Fruit fly (Drosophila melanogaster): ENCODE results near the gene ocn.
A peak's percentile ranks its signal among the peaks of the same experiment; 100 is the strongest.

Gene ocn

DNA sequence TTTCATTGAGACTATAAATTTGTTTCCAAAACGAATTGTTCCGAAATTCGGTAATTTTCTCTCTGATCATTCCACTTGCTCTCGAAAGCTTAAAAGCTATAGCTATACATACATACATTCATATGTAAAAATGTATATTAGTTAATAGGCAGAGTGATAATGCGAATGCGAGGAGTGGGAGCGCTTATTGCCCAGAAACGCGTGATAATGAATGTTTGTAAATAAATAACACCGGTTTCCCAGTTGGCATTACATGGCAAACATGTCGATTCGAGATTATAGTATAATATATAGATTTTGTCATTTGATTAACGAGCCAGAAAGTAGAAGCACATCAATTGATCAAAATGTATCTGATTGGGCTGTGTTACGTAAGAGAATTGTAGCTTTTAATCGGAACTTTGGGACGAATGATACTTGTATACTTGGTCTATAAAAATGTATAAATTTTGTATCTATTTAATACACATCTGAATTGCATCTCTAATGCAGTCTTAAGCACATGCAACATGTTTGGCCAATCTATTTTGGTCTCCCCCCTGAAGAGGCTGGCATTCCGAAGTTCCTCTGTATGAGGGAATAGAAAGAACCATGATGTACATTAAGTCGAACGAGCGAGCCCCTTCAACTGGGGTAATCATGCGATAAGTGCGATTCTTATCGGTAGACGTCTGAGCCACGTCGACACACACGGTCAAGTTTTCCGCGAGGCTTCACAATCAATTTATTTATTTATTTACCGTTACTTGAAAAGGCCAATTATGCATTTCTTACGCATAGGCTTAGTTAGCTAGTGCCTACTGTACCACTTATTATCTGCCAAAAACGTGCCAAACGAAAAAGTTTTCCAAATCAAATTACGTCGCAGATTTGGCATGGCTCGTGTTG, 24.7 kb downstream of the ocn start:
- no peak for TF ChIP-seq jim (GFP tag; optimal IDR thresholded peaks at IDR 0.05)
- no peak for TF ChIP-seq pan (optimal IDR thresholded peaks at IDR 0.05)
- TF ChIP-seq Vsx2 (GFP tag; optimal IDR thresholded peaks at IDR 0.05; ENCODE audit: partially characterized antibody) = no peak
- no peak for TF ChIP-seq Dfd (GFP tag; optimal IDR thresholded peaks at IDR 0.05)
- peak; percentile 25 for TF ChIP-seq br (GFP tag; optimal IDR thresholded peaks at IDR 0.05)
- peak; percentile 38 for TF ChIP-seq OdsH (GFP tag; optimal IDR thresholded peaks at IDR 0.05)
- TF ChIP-seq foxo (GFP tag; optimal IDR thresholded peaks at IDR 0.05) = peak in 1 of 2 experiments; percentile 67
- TF ChIP-seq sv (GFP tag; optimal IDR thresholded peaks at IDR 0.05) = no peak
- no peak for TF ChIP-seq GATAd (GFP tag; optimal IDR thresholded peaks at IDR 0.05)
- TF ChIP-seq HLH106 (tag; optimal IDR thresholded peaks at IDR 0.05) = no peak
- peak; percentile 27 for TF ChIP-seq Hnf4 (GFP tag; optimal IDR thresholded peaks at IDR 0.05)
- no peak for TF ChIP-seq tai (GFP tag; optimal IDR thresholded peaks at IDR 0.05)
- peak; percentile 12 for TF ChIP-seq rgr (GFP tag; optimal IDR thresholded peaks at IDR 0.05)
- TF ChIP-seq Abd-B (GFP tag; optimal IDR thresholded peaks at IDR 0.05) = no peak
- TF ChIP-seq Mio (GFP tag; optimal IDR thresholded peaks at IDR 0.05) = no peak
- TF ChIP-seq psq (GFP tag; optimal IDR thresholded peaks at IDR 0.05) = no peak
- peak; percentile 32 for TF ChIP-seq fru (GFP tag; optimal IDR thresholded peaks at IDR 0.05)
- TF ChIP-seq usp (GFP tag; optimal IDR thresholded peaks at IDR 0.05) = no peak
- no peak for TF ChIP-seq Rel (GFP tag; optimal IDR thresholded peaks at IDR 0.05)
- TF ChIP-seq Rel (tag; optimal IDR thresholded peaks at IDR 0.05) = no peak
- peak; percentile 68 for TF ChIP-seq h (GFP tag; optimal IDR thresholded peaks at IDR 0.05)
- TF ChIP-seq ey (GFP tag; optimal IDR thresholded peaks at IDR 0.05) = peak; percentile 44
- no peak for TF ChIP-seq dmrt93B (GFP tag; optimal IDR thresholded peaks at IDR 0.05)
- TF ChIP-seq brk (GFP tag; optimal IDR thresholded peaks at IDR 0.05) = no peak
- TF ChIP-seq Hr83 (GFP tag; optimal IDR thresholded peaks at IDR 0.05; ENCODE audit: poor library complexity, severe bottlenecking) = no peak
- TF ChIP-seq Sp1 (GFP tag; optimal IDR thresholded peaks at IDR 0.05) = no peak
- TF ChIP-seq Hr78 (GFP tag; optimal IDR thresholded peaks at IDR 0.05) = no peak
- TF ChIP-seq sage (GFP tag; optimal IDR thresholded peaks at IDR 0.05) = no peak

DNA sequence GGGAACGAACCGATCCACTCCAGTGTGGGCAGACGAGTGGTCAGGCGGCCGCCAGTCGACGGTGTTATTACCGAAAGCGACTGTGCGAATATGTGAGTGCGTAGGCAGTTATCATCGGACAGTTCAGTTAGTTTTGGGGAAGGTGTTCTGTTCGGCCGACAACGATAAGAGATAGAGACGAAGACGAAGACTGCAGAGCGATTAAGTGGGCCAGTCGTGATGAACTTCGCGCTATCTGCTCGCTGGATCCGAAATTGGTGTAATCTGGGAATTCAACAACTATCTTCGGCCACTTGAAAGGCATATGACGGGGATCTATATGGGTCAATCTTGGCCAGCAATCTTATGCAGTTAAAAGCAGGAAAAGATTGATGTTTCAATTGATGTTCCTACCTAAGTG, 28.4 kb downstream of the ocn start, which contains the start of gene CG7912:
Gene CG7912 (minus strand): TSS at position 17 of the 400 bp plus-strand sequence.
- no peak for TF ChIP-seq Rel (GFP tag; optimal IDR thresholded peaks at IDR 0.05)
- TF ChIP-seq Rel (tag; optimal IDR thresholded peaks at IDR 0.05) = no peak
- no peak for TF ChIP-seq CrebA (GFP tag; optimal IDR thresholded peaks at IDR 0.05; ENCODE audit: borderline replicate concordance)
- no peak for TF ChIP-seq lola (GFP tag; optimal IDR thresholded peaks at IDR 0.05)
- no peak for TF ChIP-seq Sp1 (GFP tag; optimal IDR thresholded peaks at IDR 0.05)
- TF ChIP-seq Jra (GFP tag; optimal IDR thresholded peaks at IDR 0.05) = no peak
- no peak for TF ChIP-seq foxo (GFP tag; optimal IDR thresholded peaks at IDR 0.05)
- no peak for TF ChIP-seq GATAd (GFP tag; optimal IDR thresholded peaks at IDR 0.05)
- no peak for TF ChIP-seq HLH106 (tag; optimal IDR thresholded peaks at IDR 0.05)
- no peak for TF ChIP-seq dl (GFP tag; optimal IDR thresholded peaks at IDR 0.05; ENCODE audit: insufficient read depth in 1 of 2, partially characterized antibody in 2 of 2)
- TF ChIP-seq woc (GFP tag; optimal IDR thresholded peaks at IDR 0.05) = no peak
- no peak for TF ChIP-seq Hr78 (GFP tag; optimal IDR thresholded peaks at IDR 0.05)
- no peak for TF ChIP-seq Dif (GFP tag; optimal IDR thresholded peaks at IDR 0.05; ENCODE audit: partially characterized antibody)
- no peak for TF ChIP-seq brk (GFP tag; optimal IDR thresholded peaks at IDR 0.05)
- no peak for TF ChIP-seq CG9705 (GFP tag; optimal IDR thresholded peaks at IDR 0.05)

DNA sequence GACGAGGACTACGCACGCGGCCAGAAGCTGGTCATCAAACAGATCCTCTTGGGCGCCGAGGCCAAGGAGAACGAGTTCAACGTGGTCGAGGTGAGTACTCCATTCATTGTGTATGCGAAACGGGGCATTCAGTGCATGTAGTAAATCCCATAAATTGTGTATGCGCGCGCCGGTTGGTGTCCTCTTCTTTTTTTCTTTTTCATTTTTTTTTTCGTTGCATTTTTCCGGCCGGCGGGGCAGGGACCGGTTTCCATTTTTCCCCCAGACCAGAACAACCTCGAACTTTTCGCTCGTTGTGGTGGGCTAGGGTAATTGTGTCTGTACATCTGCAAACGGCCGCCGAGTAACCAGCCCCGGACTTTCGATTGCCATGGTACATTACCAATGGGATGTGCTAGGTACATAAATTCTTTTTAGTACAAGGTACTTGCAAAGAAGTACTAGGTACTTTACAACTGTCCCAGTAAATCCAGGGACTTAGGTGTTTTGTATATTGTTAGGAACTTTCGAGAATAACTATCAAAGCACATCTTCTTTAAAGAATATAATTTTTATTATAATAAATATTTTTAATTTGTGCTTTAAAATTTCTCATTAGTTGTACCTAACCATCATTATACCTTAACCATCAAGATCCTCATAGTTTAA, 32.1 kb downstream of the ocn start:
- TF ChIP-seq br (GFP tag; optimal IDR thresholded peaks at IDR 0.05) (no peak), Abd-B (GFP tag; optimal IDR thresholded peaks at IDR 0.05) (no peak), foxo (GFP tag; optimal IDR thresholded peaks at IDR 0.05) (peak in 1 of 2 experiments; percentile 2), Hnf4 (GFP tag; optimal IDR thresholded peaks at IDR 0.05) (no peak)

All from whole organism, wandering third instar larva.